Fruit fly (Drosophila melanogaster): ENCODE results near the gene CG3106.

Gene CG3106

DNA sequence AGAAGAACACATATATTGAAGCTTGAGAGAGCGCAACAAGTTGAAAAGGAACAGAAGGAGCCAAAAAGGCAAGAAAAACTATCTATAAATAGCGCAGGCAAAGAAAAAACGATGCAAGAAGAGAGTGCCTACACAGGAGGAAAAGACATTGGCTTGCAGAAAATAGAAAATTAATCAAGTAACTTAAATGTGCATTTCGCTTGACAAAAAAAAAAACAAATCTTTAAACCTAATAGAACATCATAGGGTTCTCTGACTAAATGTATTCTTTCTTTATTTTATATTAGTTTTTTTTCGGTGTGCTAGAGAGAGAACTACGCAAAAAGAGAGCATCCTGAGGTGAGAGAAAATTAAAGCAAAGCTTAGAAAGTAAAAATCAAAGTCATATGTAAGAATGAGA lies 12.7 kb downstream of the CG3106 start (continued):
- TF ChIP-seq Asciz (GFP tag; optimal IDR thresholded peaks at IDR 0.05) (no peak), CoRest (tag; optimal IDR thresholded peaks at IDR 0.05) (peak; percentile 41), Hmr (GFP tag; optimal IDR thresholded peaks at IDR 0.05) (no peak), ATbp (GFP tag; optimal IDR thresholded peaks at IDR 0.05) (peak; percentile 8), fu2 (GFP tag; optimal IDR thresholded peaks at IDR 0.05) (no peak), CG5953 (GFP tag; IDR thresholded peaks at IDR 0.05) (no peak), CG31441 (GFP tag; IDR thresholded peaks at IDR 0.05) (peak; percentile 45; the same call in 1 of the 2 replicates), CG10654 (GFP tag; optimal IDR thresholded peaks at IDR 0.05) (peak; percentile 17), CG9215 (GFP tag; IDR thresholded peaks at IDR 0.05) (no peak), gcm (GFP tag; optimal IDR thresholded peaks at IDR 0.05) (peak; percentile 27), CG10543 (GFP tag; optimal IDR thresholded peaks at IDR 0.05) (no peak), NfI (GFP tag; optimal IDR thresholded peaks at IDR 0.05) (peak; percentile 9), Hand (GFP tag; optimal IDR thresholded peaks at IDR 0.05) (no peak), bcd (GFP tag; optimal IDR thresholded peaks at IDR 0.05) (no peak), stwl (tag; optimal IDR thresholded peaks at IDR 0.05) (peak; percentile 2), CG4617 (GFP tag; optimal IDR thresholded peaks at IDR 0.05; ENCODE audit: borderline replicate concordance) (no peak), Nf-YC (tag; optimal IDR thresholded peaks at IDR 0.05) (no peak), CG9797 (GFP tag; optimal IDR thresholded peaks at IDR 0.05) (no peak), CG6175 (GFP tag; IDR thresholded peaks at IDR 0.05) (no peak), CG4707 (GFP tag; optimal IDR thresholded peaks at IDR 0.05) (no peak), Atf6 (GFP tag; IDR thresholded peaks at IDR 0.05) (no peak), crc (GFP tag; optimal IDR thresholded peaks at IDR 0.05) (no peak), ERR (GFP tag; optimal IDR thresholded peaks at IDR 0.05) (no peak), Lim3 (GFP tag; IDR thresholded peaks at IDR 0.05) (no peak), fd102C (GFP tag; optimal IDR thresholded peaks at IDR 0.05) (no peak), Hsf (GFP tag; optimal IDR thresholded peaks at IDR 0.05) (peak; percentile 53), CG10431 (GFP tag; optimal IDR thresholded peaks at IDR 0.05) (no peak), CG6791 (GFP tag; IDR thresholded peaks at IDR 0.05; ENCODE audit: partially characterized antibody) (no peak), CG31388 (GFP tag; optimal IDR thresholded peaks at IDR 0.05) (no peak), Ssrp (tag; optimal IDR thresholded peaks at IDR 0.05) (peak; percentile 62), Sox102F (GFP tag; optimal IDR thresholded peaks at IDR 0.05) (peak; percentile 62), CG2116 (GFP tag; optimal IDR thresholded peaks at IDR 0.05) (no peak), gfzf (GFP tag; optimal IDR thresholded peaks at IDR 0.05) (no peak), CG2712 (tag; optimal IDR thresholded peaks at IDR 0.05) (peak; percentile 54), CG8924 (tag; optimal IDR thresholded peaks at IDR 0.05) (no peak), nom (GFP tag; optimal IDR thresholded peaks at IDR 0.05) (peak; percentile 80), CG17359 (tag; optimal IDR thresholded peaks at IDR 0.05) (peak; percentile 49), MESR4 (GFP tag; optimal IDR thresholded peaks at IDR 0.05) (no peak), ase (GFP tag; IDR thresholded peaks at IDR 0.05) (no peak), kni (GFP tag; optimal IDR thresholded peaks at IDR 0.05) (no peak), ara (GFP tag; IDR thresholded peaks at IDR 0.05) (peak; percentile 64), Atf3 (GFP tag; optimal IDR thresholded peaks at IDR 0.05) (no peak), chm (GFP tag; IDR thresholded peaks at IDR 0.05) (peak; percentile 44; the same call in 1 of the 2 replicates), Bdp1 (GFP tag; optimal IDR thresholded peaks at IDR 0.05) (no peak), Dbx (GFP tag; IDR thresholded peaks at IDR 0.05) (no peak), CG12942 (GFP tag; optimal IDR thresholded peaks at IDR 0.05) (peak; percentile 32), CG10209 (GFP tag; optimal IDR thresholded peaks at IDR 0.05) (peak; percentile 19), CG17186 (GFP tag; optimal IDR thresholded peaks at IDR 0.05) (no peak), dan (GFP tag; IDR thresholded peaks at IDR 0.05) (0 out of 2 replicates have a peak, but pooled peaks have one; percentile 55), CG8359 (GFP tag; optimal IDR thresholded peaks at IDR 0.05; ENCODE audit: borderline replicate concordance) (no peak), CG3726 (GFP tag; IDR thresholded peaks at IDR 0.05) (no peak)
